Worm (Caenorhabditis elegans): ENCODE data around the gene Y55F3BR.6.

DNA sequence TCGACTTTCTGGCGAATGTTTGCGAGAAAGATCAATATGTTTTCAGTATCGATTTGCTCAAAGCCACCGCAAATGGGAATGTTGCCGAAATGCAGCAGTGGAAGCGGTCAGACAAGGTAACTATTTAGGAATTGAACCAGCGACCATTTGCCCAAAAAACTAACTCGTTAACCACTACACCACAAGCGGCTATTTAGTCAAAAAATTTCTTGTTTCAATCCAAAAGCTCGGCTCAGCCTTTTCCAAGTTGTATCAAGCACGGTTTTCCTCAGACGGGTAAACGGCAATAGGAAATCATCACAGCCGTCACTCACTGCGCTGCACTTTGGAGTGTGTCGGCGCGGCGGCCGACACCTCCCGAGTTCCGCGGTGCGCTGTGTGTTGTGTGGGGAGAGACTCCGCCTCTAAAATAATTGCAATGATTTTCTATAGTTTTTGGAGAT lies 24.9 kb upstream of the Y55F3BR.6 start:
- TF ChIP-seq nhr-76 (tag; optimal IDR thresholded peaks at IDR 0.05): no peak
- TF ChIP-seq unc-62 (GFP tag; optimal IDR thresholded peaks at IDR 0.05): no peak
- peak; percentile 18 for TF ChIP-seq lin-13 (tag; optimal IDR thresholded peaks at IDR 0.05)
- no peak for TF ChIP-seq snpc-4 (tag; optimal IDR thresholded peaks at IDR 0.05)
- no peak for TF ChIP-seq nhr-2 (tag; optimal IDR thresholded peaks at IDR 0.05)

All from whole organism, mixed stage, embryonic.